Worm (Caenorhabditis elegans) whole organism, young adult: Measurements from ENCODE around the gene srw-94.
"Not testable (repeated sequence)": the region's sequence is repeated elsewhere in the genome, so short reads cannot be mapped to it uniquely, and the experiment has no call there.

ENCODE experiments used
- B0019.2 ChIP-seq: fragments of 200-800 bp; sonication (Bioruptor generic); conservative IDR thresholded peaks from 2 replicates; pipeline ENCODE4 v1.3.6; 2022; ENCODE audit warnings: missing genetic modification reagents, missing genetic modification characterization, missing compliant biosample characterization
- B0336.3 ChIP-seq: fragments of 200-800 bp; sonication (Bioruptor generic); IDR thresholded peaks from 2 replicates; pipeline ENCODE4 v1.3.6; 2022; ENCODE audit warnings: missing genetic modification characterization, missing compliant biosample characterization
- F39B2.1 ChIP-seq: fragments of 200-800 bp; sonication (Bioruptor generic); IDR thresholded peaks from 2 replicates; pipeline ENCODE4 v1.3.6; 2022; ENCODE audit warnings: missing genetic modification reagents, missing genetic modification characterization, missing compliant biosample characterization
- F49E8.2 ChIP-seq: sonication (generic microtip); optimal IDR thresholded peaks from 3 replicates; lab custom pipeline; 2017; ENCODE audit warnings: missing genetic modification characterization, mild to moderate bottlenecking, missing compliant biosample characterization, antibody characterized with exemption, moderate library complexity; ENCODE audit not compliant: insufficient read depth
- F52B5.7 ChIP-seq: sonication (generic microtip); optimal IDR thresholded peaks from 2 replicates; lab custom pipeline; 2016; ENCODE audit warnings: mild to moderate bottlenecking, missing genetic modification characterization, missing compliant biosample characterization
- F55B11.4 ChIP-seq: sonication (generic microtip); optimal IDR thresholded peaks from 2 replicates; lab custom pipeline; 2016; ENCODE audit warnings: missing compliant biosample characterization, missing genetic modification characterization, borderline replicate concordance; ENCODE audit not compliant: insufficient read depth
- F57A8.1 ChIP-seq: fragments of 200-800 bp; sonication (Bioruptor generic); optimal IDR thresholded peaks from 2 replicates; lab custom pipeline; 2018; ENCODE audit warnings: mild to moderate bottlenecking, missing genetic modification characterization, moderate library complexity, missing compliant biosample characterization
- T26A5.8 ChIP-seq: sonication (generic microtip); optimal IDR thresholded peaks from 2 replicates; lab custom pipeline; 2016; ENCODE audit warnings: missing genetic modification characterization, missing compliant biosample characterization
- Y53F4B.3 ChIP-seq: fragments of 200-800 bp; sonication (Bioruptor generic); IDR thresholded peaks from 2 replicates; pipeline ENCODE4 v1.3.6; 2022; ENCODE audit warnings: missing genetic modification reagents, missing genetic modification characterization, missing compliant biosample characterization
- ama-1 ChIP-seq, 3 experiments: fragments of 150-350 bp in 1 of 3; sonication (generic microtip) in 2 of 3; optimal IDR thresholded peaks; 2 replicates each; lab custom pipeline; 2014 to 2018; ENCODE audit warnings: missing biosample characterization in 2 of 3, missing genetic modification characterization in 2 of 3, missing genetic modification reagents in 2 of 3
- attf-5 ChIP-seq: fragments of 200-800 bp; sonication (Bioruptor generic); optimal IDR thresholded peaks from 2 replicates; lab custom pipeline; 2018; ENCODE audit warnings: mild to moderate bottlenecking, missing genetic modification characterization, missing compliant biosample characterization
- ceh-58 ChIP-seq: fragments of 200-800 bp; sonication (Bioruptor generic); IDR thresholded peaks from 2 replicates; pipeline ENCODE4 v1.3.6; 2022; ENCODE audit warnings: missing genetic modification characterization, missing compliant biosample characterization
- chd-7 ChIP-seq: sonication (generic microtip); optimal IDR thresholded peaks from 2 replicates; lab custom pipeline; 2016; ENCODE audit warnings: mild to moderate bottlenecking, missing genetic modification characterization, moderate library complexity, missing compliant biosample characterization
- dpl-1 ChIP-seq: fragments of 150-350 bp; optimal IDR thresholded peaks from 2 replicates; lab custom pipeline; 2014; ENCODE audit warnings: missing biosample characterization, missing genetic modification reagents, missing genetic modification characterization
- egrh-3 ChIP-seq: fragments of 200-800 bp; sonication (Bioruptor generic); IDR thresholded peaks from 2 replicates; pipeline ENCODE4 v1.3.6; 2022; ENCODE audit warnings: missing genetic modification reagents, missing genetic modification characterization, missing compliant biosample characterization
- ets-4 ChIP-seq: fragments of 200-800 bp; sonication (Bioruptor generic); optimal IDR thresholded peaks from 2 replicates; lab custom pipeline; 2018; ENCODE audit warnings: mild to moderate bottlenecking, missing genetic modification characterization, missing compliant biosample characterization
- him-1 ChIP-seq: sonication (generic microtip); optimal IDR thresholded peaks from 2 replicates; lab custom pipeline; 2016; ENCODE audit warnings: missing genotype, missing genetic modification reagents, missing genetic modification characterization, missing compliant biosample characterization
- hmg-1.2 ChIP-seq: fragments of 200-800 bp; sonication (Bioruptor generic); IDR thresholded peaks from 2 replicates; pipeline ENCODE4 v1.3.6; 2022; ENCODE audit warnings: missing genetic modification reagents, missing genetic modification characterization, missing compliant biosample characterization
- lag-1 ChIP-seq: fragments of 200-800 bp; sonication (Bioruptor generic); IDR thresholded peaks from 2 replicates; pipeline ENCODE4 v1.3.6; 2022; ENCODE audit warnings: missing genetic modification reagents, missing genetic modification characterization, missing compliant biosample characterization
- lin-40 ChIP-seq: sonication (generic microtip); optimal IDR thresholded peaks from 2 replicates; lab custom pipeline; 2016; ENCODE audit warnings: missing genetic modification characterization, mild to moderate bottlenecking, missing compliant biosample characterization, missing genotype, missing genetic modification reagents
- mes-4 ChIP-seq: sonication (generic microtip); optimal IDR thresholded peaks from 2 replicates; lab custom pipeline; 2016; ENCODE audit warnings: missing genotype, missing genetic modification characterization, missing compliant biosample characterization
- mxl-1 ChIP-seq: sonication (generic microtip); optimal IDR thresholded peaks from 2 replicates; lab custom pipeline; 2016; ENCODE audit warnings: missing genetic modification characterization, missing compliant biosample characterization
- nfyb-1 ChIP-seq: fragments of 200-800 bp; sonication (Bioruptor generic); IDR thresholded peaks from 2 replicates; pipeline ENCODE4 v1.3.6; 2022; ENCODE audit warnings: missing genetic modification reagents, missing genetic modification characterization, missing compliant biosample characterization
- nhr-80 ChIP-seq: sonication (generic microtip); optimal IDR thresholded peaks from 2 replicates; lab custom pipeline; 2016; ENCODE audit warnings: missing genetic modification characterization, missing compliant biosample characterization
- pha-4 ChIP-seq: fragments of 150-350 bp; sonication (generic microtip); optimal IDR thresholded peaks from 2 replicates; lab custom pipeline; 2014; ENCODE audit warnings: missing biosample characterization, missing genetic modification reagents, missing genetic modification characterization
- rcor-1 ChIP-seq: fragments of 200-800 bp; sonication (Bioruptor generic); IDR thresholded peaks from 2 replicates; pipeline ENCODE4 v1.3.6; 2022; ENCODE audit warnings: missing genetic modification reagents, missing genetic modification characterization, missing compliant biosample characterization
- repo-1 ChIP-seq: sonication (generic microtip); optimal IDR thresholded peaks from 2 replicates; lab custom pipeline; 2017; ENCODE audit warnings: mild to moderate bottlenecking, missing genetic modification characterization, missing compliant biosample characterization
- snpc-4 ChIP-seq, 5 experiments: fragments of 150-350 bp in 1 of 5; sonication (generic microtip) in 4 of 5; optimal IDR thresholded peaks; 2 replicates each; lab custom pipeline; 2014 to 2018; ENCODE audit warnings: missing genetic modification characterization in 5 of 5, missing biosample characterization in 3 of 5, antibody characterized with exemption in 2 of 5, mild to moderate bottlenecking in 2 of 5, missing compliant biosample characterization in 2 of 5, missing genotype in 2 of 5, moderate library complexity in 2 of 5, missing genetic modification reagents in 1 of 5
- tbp1 ChIP-seq: fragments of 200-800 bp; sonication (Bioruptor generic); optimal IDR thresholded peaks from 2 replicates; lab custom pipeline; 2018; ENCODE audit warnings: mild to moderate bottlenecking, missing genetic modification characterization, missing compliant biosample characterization
- tlf-1 ChIP-seq: fragments of 200-800 bp; sonication (Bioruptor generic); optimal IDR thresholded peaks from 2 replicates; lab custom pipeline; 2018; ENCODE audit warnings: mild to moderate bottlenecking, missing genetic modification characterization, missing compliant biosample characterization
- unc-130 ChIP-seq: sonication (generic microtip); optimal IDR thresholded peaks from 2 replicates; lab custom pipeline; 2016; ENCODE audit warnings: missing genetic modification reagents, missing genetic modification characterization, missing compliant biosample characterization
- xnd-1 ChIP-seq: sonication (generic microtip); optimal IDR thresholded peaks from 2 replicates; lab custom pipeline; 2016; ENCODE audit warnings: missing genotype, missing genetic modification reagents, missing genetic modification characterization, missing compliant biosample characterization

Gene srw-94

ce11 chrIV:4776501-4776900, 37.8 kb upstream of the srw-94 start:
- peak; percentile 76; the same call in 1 of the 2 replicates for TF ChIP-seq nfyb-1 (GFP tag; lab: Robert Waterston, UW)
- no peak for TF ChIP-seq F55B11.4
- TF ChIP-seq ets-4 (GFP tag; lab: Kevin White, UChicago): no peak

- TF ChIP-seq F39B2.1 (no peak), mes-4 (no peak), tlf-1 (GFP tag; lab: Kevin White, UChicago) (no peak), B0336.3 (GFP tag; lab: Robert Waterston, UW) (no peak), repo-1 (tag; lab: Kevin White, UChicago) (no peak), rcor-1 (GFP tag; lab: Robert Waterston, UW) (no peak), mxl-1 (tag; lab: Kevin White, UChicago) (no peak)
These were observed 34.2 kb upstream of the srw-94 start, which contains the start of gene set-15 for ce11 chrIV:4780129-4780528. Gene set-15, minus strand, starts transcription at chrIV:4780229.

- no peak for TF ChIP-seq F52B5.7
- no peak for TF ChIP-seq him-1 (tag; lab: Kevin White, UChicago)
- peak; percentile 67 for TF ChIP-seq hmg-1.2 (GFP tag; lab: Robert Waterston, UW)
- TF ChIP-seq ama-1 (optimal IDR thresholded peaks at IDR 0.05; lab: Kevin White, UChicago): no peak
- TF ChIP-seq ama-1 (GFP tag; optimal IDR thresholded peaks at IDR 0.05; lab: Kevin White, UChicago): no peak
- TF ChIP-seq, all 124 proteins: peak for 1
These were observed 33.2 kb upstream of the srw-94 start for ce11 chrIV:4781123-4781522.

ce11 chrIV:4784687-4785086, 29.6 kb upstream of the srw-94 start:
- TF ChIP-seq egrh-3 (GFP tag; lab: Robert Waterston, UW) (peak; percentile 58; the same call in 1 of the 2 replicates), hmg-1.2 (GFP tag; lab: Robert Waterston, UW) (peak; percentile 34; the same call in 1 of the 2 replicates), snpc-4 (tag; optimal IDR thresholded peaks at IDR 0.05; lab: Kevin White, UChicago) (peak in 1 of 4 experiments; percentile 52), tbp1 (GFP tag; lab: Kevin White, UChicago) (peak; percentile 5)
- not testable (repeated sequence) for TF ChIP-seq snpc-4 (GFP tag; optimal IDR thresholded peaks at IDR 0.05; lab: Kevin White, UChicago)

ce11 chrIV:4788332-4788731, 26.0 kb upstream of the srw-94 start, which contains the start of gene nhr-104:
Gene nhr-104, minus strand, starts transcription at chrIV:4788692.
- no peak for TF ChIP-seq ceh-58
- no peak for TF ChIP-seq T26A5.8
- TF ChIP-seq F49E8.2: no peak
- TF ChIP-seq F57A8.1 (GFP tag; lab: Kevin White, UChicago): no peak
- TF ChIP-seq B0019.2 (GFP tag; lab: Robert Waterston, UW): no peak
- peak; percentile 45; the same call in 1 of the 2 replicates for TF ChIP-seq hmg-1.2 (GFP tag; lab: Robert Waterston, UW)
- peak; percentile 38 for TF ChIP-seq attf-5 (GFP tag; lab: Kevin White, UChicago)
- TF ChIP-seq Y53F4B.3 (GFP tag; lab: Robert Waterston, UW): no peak
- TF ChIP-seq xnd-1: no peak
- TF ChIP-seq dpl-1 (GFP tag; lab: Kevin White, UChicago): no peak
- no peak for TF ChIP-seq tbp1 (GFP tag; lab: Kevin White, UChicago)
- TF ChIP-seq pha-4 (tag; lab: Kevin White, UChicago): peak; percentile 56
- no peak for TF ChIP-seq egrh-3 (GFP tag; lab: Robert Waterston, UW)
- TF ChIP-seq lin-40 (tag; lab: Kevin White, UChicago): peak; percentile 45
- no peak for TF ChIP-seq F52B5.7
- TF ChIP-seq unc-130: no peak
- no peak for TF ChIP-seq chd-7 (tag; lab: Kevin White, UChicago)
- no peak for TF ChIP-seq lag-1
- peak; percentile 80 for TF ChIP-seq nhr-80 (tag; lab: Kevin White, UChicago)
- no peak for TF ChIP-seq F55B11.4
